Worm (Caenorhabditis elegans): ENCODE data around the gene oac-37.

DNA sequence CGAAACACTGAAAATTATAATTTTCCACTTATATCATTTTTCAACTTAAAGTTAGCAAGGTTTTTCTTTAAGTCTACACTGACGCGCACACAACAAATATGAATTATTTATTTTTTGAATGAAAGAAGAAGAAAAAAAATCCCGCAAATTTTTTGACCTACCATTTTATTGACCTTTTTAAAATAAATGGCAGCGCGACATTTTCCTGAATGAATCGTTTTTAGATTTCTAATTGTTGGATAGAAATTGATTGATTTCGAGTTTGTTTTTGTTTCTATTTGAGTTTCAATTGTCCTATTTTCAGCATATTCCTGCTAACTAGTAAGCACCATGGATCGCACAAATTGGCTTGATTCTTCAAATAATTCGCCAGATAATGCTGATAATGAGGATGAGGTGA, 47.5 kb downstream of the oac-37 start, which contains the start of gene K01G12.3:
- TF ChIP-seq T23F11.4 (GFP tag; optimal IDR thresholded peaks at IDR 0.05) (no peak), hlh-13 (GFP tag; optimal IDR thresholded peaks at IDR 0.05) (no peak), ceh-9 (tag; optimal IDR thresholded peaks at IDR 0.05) (no peak), ama-1 (optimal IDR thresholded peaks at IDR 0.05) (no peak), lin-11 (tag; optimal IDR thresholded peaks at IDR 0.05) (no peak), K02D7.2 (tag; optimal IDR thresholded peaks at IDR 0.05) (no peak), ceh-34 (tag; optimal IDR thresholded peaks at IDR 0.05) (no peak), unc-86 (tag; optimal IDR thresholded peaks at IDR 0.05) (no peak), elt-2 (tag; optimal IDR thresholded peaks at IDR 0.05) (no peak), npax-4 (tag; optimal IDR thresholded peaks at IDR 0.05) (no peak)
